Worm (Caenorhabditis elegans) whole organism, midembryonic: Measurements from ENCODE around the gene F14D7.8.

ENCODE experiments used
- T22C8.4 ChIP-seq: fragments of 200-800 bp; sonication (Bioruptor generic); IDR thresholded peaks from 2 replicates; pipeline ENCODE4 v1.3.6; 2022; ENCODE audit warnings: missing genetic modification characterization, missing compliant biosample characterization
- flt-1 ChIP-seq: fragments of 200-800 bp; sonication (Bioruptor generic); IDR thresholded peaks from 2 replicates; pipeline ENCODE4 v1.3.6; 2022; ENCODE audit warnings: missing genetic modification characterization, missing compliant biosample characterization
- klf-2 ChIP-seq: fragments of 200-800 bp; sonication (Bioruptor generic); conservative IDR thresholded peaks from 2 replicates; pipeline ENCODE4 v1.3.6; 2022; ENCODE audit warnings: missing genetic modification reagents, missing genetic modification characterization, missing compliant biosample characterization
- med-1 ChIP-seq: sonication (generic microtip); optimal IDR thresholded peaks from 2 replicates; lab custom pipeline; 2017; ENCODE audit warnings: missing genetic modification characterization, mild to moderate bottlenecking, missing compliant biosample characterization, antibody characterized with exemption, missing genetic modification reagents; ENCODE audit not compliant: insufficient read depth
- ref-1 ChIP-seq: fragments of 200-800 bp; sonication (Bioruptor generic); conservative IDR thresholded peaks from 2 replicates; pipeline ENCODE4 v1.3.6; 2022; ENCODE audit warnings: missing genetic modification reagents, missing genetic modification characterization, missing compliant biosample characterization
- tab-1 ChIP-seq: fragments of 200-800 bp; sonication (Bioruptor generic); IDR thresholded peaks from 2 replicates; pipeline ENCODE4 v1.3.6; 2022; ENCODE audit warnings: missing genetic modification characterization, missing compliant biosample characterization
- ztf-23 ChIP-seq: fragments of 200-800 bp; sonication (Bioruptor generic); IDR thresholded peaks from 2 replicates; pipeline ENCODE4 v1.3.6; 2022; ENCODE audit warnings: missing genetic modification reagents, missing genetic modification characterization, missing compliant biosample characterization
- ztf-29 ChIP-seq: fragments of 200-800 bp; sonication (Bioruptor generic); IDR thresholded peaks from 2 replicates; pipeline ENCODE4 v1.3.6; 2022; ENCODE audit warnings: missing genetic modification reagents, missing genetic modification characterization, missing compliant biosample characterization

DNA sequence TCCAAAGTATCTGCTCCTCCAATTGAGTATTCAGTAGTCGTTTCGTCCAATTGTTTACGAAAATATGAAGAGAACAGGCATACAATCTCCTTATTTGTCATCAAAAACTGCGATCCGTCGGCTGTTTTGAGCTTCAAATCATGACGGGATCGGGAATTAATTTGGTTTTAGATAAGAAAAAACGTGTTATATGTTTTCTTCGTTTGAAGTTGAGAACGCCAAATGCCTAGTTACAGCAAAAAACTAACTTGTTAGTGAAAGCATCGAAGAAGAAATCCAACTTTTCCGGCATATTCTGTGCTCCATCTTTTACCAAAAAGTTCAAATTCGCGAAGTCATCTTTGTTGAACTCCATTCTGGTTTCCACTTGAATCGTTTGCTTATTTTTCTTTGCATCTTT lies 23.2 kb downstream of the F14D7.8 start, which contains the start of gene F14D7.1:
- TF ChIP-seq ztf-23 (no peak), klf-2 (GFP tag; lab: Robert Waterston, UW) (no peak), flt-1 (GFP tag; lab: Robert Waterston, UW) (no peak), ztf-29 (GFP tag; lab: Robert Waterston, UW) (no peak), ref-1 (GFP tag; lab: Robert Waterston, UW) (no peak), T22C8.4 (GFP tag; lab: Robert Waterston, UW) (no peak), tab-1 (no peak), med-1 (no peak)
